Fruit fly (Drosophila melanogaster): ENCODE measurements around the gene CG34313.

The CG34313 gene

DNA sequence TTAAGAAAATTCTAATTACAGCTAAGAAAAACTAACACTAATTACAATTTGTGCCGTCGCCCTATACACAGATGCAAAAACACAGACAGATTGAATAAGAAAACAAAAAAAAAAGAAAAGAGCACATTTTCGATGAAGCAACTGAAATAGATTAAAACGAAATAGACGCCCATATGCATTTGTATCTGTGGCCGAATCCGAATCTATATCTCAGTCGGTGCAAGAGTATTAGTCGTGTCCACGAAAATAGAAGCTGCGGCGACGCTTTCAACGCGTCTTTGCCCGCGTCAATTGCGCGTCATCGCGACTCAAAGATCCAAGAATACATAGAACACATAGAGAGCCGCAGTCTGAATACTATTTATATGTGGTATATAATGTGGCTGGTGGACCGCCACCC is 4.4 kb upstream of the CG34313 start:
- TF ChIP-seq foxo (GFP tag; optimal IDR thresholded peaks at IDR 0.05) (no peak), Sp1 (GFP tag; optimal IDR thresholded peaks at IDR 0.05) (no peak), Jra (GFP tag; optimal IDR thresholded peaks at IDR 0.05) (no peak), OdsH (GFP tag; optimal IDR thresholded peaks at IDR 0.05) (no peak), Myc (optimal IDR thresholded peaks at IDR 0.05) (no peak), dsf (GFP tag; optimal IDR thresholded peaks at IDR 0.05; ENCODE audit: borderline replicate concordance) (no peak), dl (GFP tag; optimal IDR thresholded peaks at IDR 0.05; ENCODE audit: insufficient read depth in 1 of 2, partially characterized antibody in 2 of 2) (no peak), ey (GFP tag; optimal IDR thresholded peaks at IDR 0.05) (no peak), Abd-B (GFP tag; optimal IDR thresholded peaks at IDR 0.05) (no peak), Dif (GFP tag; optimal IDR thresholded peaks at IDR 0.05; ENCODE audit: partially characterized antibody) (no peak)

DNA sequence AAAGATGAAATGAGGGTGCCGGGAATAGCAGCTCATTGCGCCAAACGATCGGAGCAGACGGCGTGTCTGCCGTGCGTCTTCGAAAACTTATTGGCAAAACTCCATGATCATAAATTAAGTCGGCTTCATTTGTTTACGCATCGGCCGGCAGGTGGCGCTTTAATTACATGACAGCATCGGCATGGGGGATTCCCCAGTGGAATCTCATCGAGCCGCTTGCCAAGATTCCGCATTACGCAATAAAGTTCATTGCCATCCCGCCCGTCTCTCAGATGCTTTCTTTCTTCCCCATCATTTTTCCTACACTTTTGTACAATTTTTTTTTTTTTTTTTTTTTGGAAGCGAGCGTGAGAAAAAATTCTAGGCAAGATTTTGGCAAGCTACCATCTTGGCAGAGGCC is 2.8 kb upstream of the CG34313 start:
- no peak for TF ChIP-seq sage (GFP tag; optimal IDR thresholded peaks at IDR 0.05)
- no peak for TF ChIP-seq Abd-B (GFP tag; optimal IDR thresholded peaks at IDR 0.05)
- no peak for TF ChIP-seq Sp1 (GFP tag; optimal IDR thresholded peaks at IDR 0.05)
- no peak for TF ChIP-seq usp (GFP tag; optimal IDR thresholded peaks at IDR 0.05)
- TF ChIP-seq Dfd (GFP tag; optimal IDR thresholded peaks at IDR 0.05), result no peak
- no peak for TF ChIP-seq Rel (GFP tag; optimal IDR thresholded peaks at IDR 0.05)
- TF ChIP-seq Rel (tag; optimal IDR thresholded peaks at IDR 0.05), result peak; percentile 57

DNA sequence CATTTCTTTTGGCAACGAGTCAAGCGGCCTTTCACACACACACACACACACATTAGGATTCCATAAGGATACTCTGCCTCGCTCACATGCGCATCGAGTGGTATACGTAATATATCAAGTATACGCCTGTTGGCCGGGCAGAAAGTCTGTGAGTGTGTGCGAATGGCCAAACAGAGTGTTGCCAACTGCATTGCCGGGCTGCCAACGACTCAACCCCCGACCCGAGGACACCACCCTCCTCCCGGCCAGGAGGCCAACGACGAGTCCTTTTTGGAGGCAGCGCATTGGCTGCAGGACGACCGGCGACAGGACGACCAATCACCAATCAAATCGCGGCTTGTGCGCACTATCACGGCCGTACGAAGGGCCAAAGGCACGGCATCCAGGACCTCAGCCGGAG is 1.6 kb upstream of the CG34313 start:
- TF ChIP-seq woc (GFP tag; optimal IDR thresholded peaks at IDR 0.05) (no peak), rgr (GFP tag; optimal IDR thresholded peaks at IDR 0.05) (no peak), Hr78 (GFP tag; optimal IDR thresholded peaks at IDR 0.05) (no peak), pan (optimal IDR thresholded peaks at IDR 0.05) (no peak), dl (GFP tag; optimal IDR thresholded peaks at IDR 0.05; ENCODE audit: insufficient read depth in 1 of 2, partially characterized antibody in 2 of 2) (no peak), h (GFP tag; optimal IDR thresholded peaks at IDR 0.05) (no peak), dmrt93B (GFP tag; optimal IDR thresholded peaks at IDR 0.05) (no peak), CG32264 (GFP tag; optimal IDR thresholded peaks at IDR 0.05) (no peak), CrebA (GFP tag; optimal IDR thresholded peaks at IDR 0.05; ENCODE audit: borderline replicate concordance) (no peak), Myc (optimal IDR thresholded peaks at IDR 0.05) (no peak), Hr83 (GFP tag; optimal IDR thresholded peaks at IDR 0.05; ENCODE audit: poor library complexity, severe bottlenecking) (no peak), Jra (GFP tag; optimal IDR thresholded peaks at IDR 0.05) (no peak), CG9705 (GFP tag; optimal IDR thresholded peaks at IDR 0.05) (no peak), Hnf4 (GFP tag; optimal IDR thresholded peaks at IDR 0.05) (no peak), Rel (GFP tag; optimal IDR thresholded peaks at IDR 0.05) (no peak), Rel (tag; optimal IDR thresholded peaks at IDR 0.05) (no peak), Mio (GFP tag; optimal IDR thresholded peaks at IDR 0.05) (no peak)

DNA sequence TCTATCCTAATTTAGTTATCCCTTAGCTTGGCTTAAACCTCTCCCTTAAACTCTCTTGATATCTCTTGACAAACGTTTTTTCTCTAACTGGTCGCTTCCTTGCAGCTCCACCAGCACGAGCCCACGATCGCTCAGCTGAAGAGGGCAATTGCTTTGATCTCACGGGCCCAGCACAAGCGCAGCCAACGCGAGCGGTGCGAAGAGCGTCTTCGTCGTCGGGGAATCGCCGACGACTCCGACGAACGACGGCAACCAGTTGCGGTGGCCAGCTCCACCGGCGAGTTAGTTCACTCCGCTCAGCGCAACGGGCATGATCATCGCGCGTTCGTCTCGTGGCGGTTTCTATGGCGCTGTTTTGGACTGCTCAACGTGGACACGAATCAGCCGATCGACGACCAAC is 1.6 kb downstream of the CG34313 start:
- TF ChIP-seq Hr78 (GFP tag; optimal IDR thresholded peaks at IDR 0.05) (no peak), lola (GFP tag; optimal IDR thresholded peaks at IDR 0.05) (no peak), br (GFP tag; optimal IDR thresholded peaks at IDR 0.05) (peak; percentile 4), Rel (GFP tag; optimal IDR thresholded peaks at IDR 0.05) (no peak), Rel (tag; optimal IDR thresholded peaks at IDR 0.05) (peak; percentile 29), CG9705 (GFP tag; optimal IDR thresholded peaks at IDR 0.05) (no peak), GATAd (GFP tag; optimal IDR thresholded peaks at IDR 0.05) (no peak), N (GFP tag; optimal IDR thresholded peaks at IDR 0.05) (no peak), Dfd (GFP tag; optimal IDR thresholded peaks at IDR 0.05) (no peak), Sp1 (GFP tag; optimal IDR thresholded peaks at IDR 0.05) (no peak), Dif (GFP tag; optimal IDR thresholded peaks at IDR 0.05; ENCODE audit: partially characterized antibody) (peak; percentile 83), HLH106 (tag; optimal IDR thresholded peaks at IDR 0.05) (no peak), psq (GFP tag; optimal IDR thresholded peaks at IDR 0.05) (no peak), brk (GFP tag; optimal IDR thresholded peaks at IDR 0.05) (no peak), OdsH (GFP tag; optimal IDR thresholded peaks at IDR 0.05) (no peak), Abd-B (GFP tag; optimal IDR thresholded peaks at IDR 0.05) (no peak), pan (optimal IDR thresholded peaks at IDR 0.05) (no peak), Mio (GFP tag; optimal IDR thresholded peaks at IDR 0.05) (no peak), rgr (GFP tag; optimal IDR thresholded peaks at IDR 0.05) (peak; percentile 48), h (GFP tag; optimal IDR thresholded peaks at IDR 0.05) (peak; percentile 13), Hnf4 (GFP tag; optimal IDR thresholded peaks at IDR 0.05) (no peak), sv (GFP tag; optimal IDR thresholded peaks at IDR 0.05) (no peak), usp (GFP tag; optimal IDR thresholded peaks at IDR 0.05) (no peak), CG32264 (GFP tag; optimal IDR thresholded peaks at IDR 0.05) (no peak), fru (GFP tag; optimal IDR thresholded peaks at IDR 0.05) (no peak), foxo (GFP tag; optimal IDR thresholded peaks at IDR 0.05) (peak in 1 of 2 experiments; percentile 8), Vsx2 (GFP tag; optimal IDR thresholded peaks at IDR 0.05; ENCODE audit: partially characterized antibody) (peak; percentile 14), ey (GFP tag; optimal IDR thresholded peaks at IDR 0.05) (no peak), dmrt93B (GFP tag; optimal IDR thresholded peaks at IDR 0.05) (no peak), sage (GFP tag; optimal IDR thresholded peaks at IDR 0.05) (no peak), Jra (GFP tag; optimal IDR thresholded peaks at IDR 0.05) (no peak), dsf (GFP tag; optimal IDR thresholded peaks at IDR 0.05; ENCODE audit: borderline replicate concordance) (no peak), Myc (optimal IDR thresholded peaks at IDR 0.05) (no peak), woc (GFP tag; optimal IDR thresholded peaks at IDR 0.05) (peak; percentile 29), CrebA (GFP tag; optimal IDR thresholded peaks at IDR 0.05; ENCODE audit: borderline replicate concordance) (no peak), dl (GFP tag; optimal IDR thresholded peaks at IDR 0.05; ENCODE audit: insufficient read depth in 1 of 2, partially characterized antibody in 2 of 2) (peak; percentile 62 to 74), jim (GFP tag; optimal IDR thresholded peaks at IDR 0.05) (no peak), tai (GFP tag; optimal IDR thresholded peaks at IDR 0.05) (no peak), Hr83 (GFP tag; optimal IDR thresholded peaks at IDR 0.05; ENCODE audit: poor library complexity, severe bottlenecking) (peak; percentile 52)

Measured in whole organism, wandering third instar larva.